Fruit fly (Drosophila melanogaster): ENCODE results near the gene CG9231.

Gene CG9231

dm6 chr3L:19590422-19590821 is 4.6 kb upstream of the CG9231 start, which contains the start of gene CG14100 (continued):
- TF ChIP-seq CG11696 (GFP tag; IDR thresholded peaks at IDR 0.05) (peak; percentile 99), CG32772 (GFP tag; IDR thresholded peaks at IDR 0.05) (peak; percentile 100), HLH3B (GFP tag; IDR thresholded peaks at IDR 0.05) (peak; percentile 100), C15 (GFP tag; IDR thresholded peaks at IDR 0.05) (peak; percentile 100), CG31365 (tag; optimal IDR thresholded peaks at IDR 0.05) (peak; percentile 97), bbx (GFP tag; IDR thresholded peaks at IDR 0.05; ENCODE audit: partially characterized antibody) (no peak), Abd-B (GFP tag; optimal IDR thresholded peaks at IDR 0.05) (peak; percentile 100), Fer1 (GFP tag; optimal IDR thresholded peaks at IDR 0.05) (peak; percentile 100), ro (GFP tag; IDR thresholded peaks at IDR 0.05) (peak; percentile 100), Ravus (GFP tag; IDR thresholded peaks at IDR 0.05) (peak; percentile 100), CG2120 (GFP tag; optimal IDR thresholded peaks at IDR 0.05) (peak; percentile 100), ase (GFP tag; IDR thresholded peaks at IDR 0.05) (peak; percentile 100), CG8944 (GFP tag; optimal IDR thresholded peaks at IDR 0.05) (peak; percentile 100), Mrtf (GFP tag; IDR thresholded peaks at IDR 0.05) (peak; percentile 100), CG11456 (GFP tag; IDR thresholded peaks at IDR 0.05) (peak; percentile 100), psq (GFP tag; optimal IDR thresholded peaks at IDR 0.05) (peak; percentile 100), CG10267 (tag; optimal IDR thresholded peaks at IDR 0.05) (peak; percentile 100), abd-A (tag; optimal IDR thresholded peaks at IDR 0.05) (peak; percentile 99), yki (optimal IDR thresholded peaks at IDR 0.05) (no peak), Ada2b (GFP tag; IDR thresholded peaks at IDR 0.05) (peak; percentile 100), gt (GFP tag; IDR thresholded peaks at IDR 0.05) (peak; percentile 100), Hey (tag; optimal IDR thresholded peaks at IDR 0.05) (peak; percentile 100), CG1602 (GFP tag; optimal IDR thresholded peaks at IDR 0.05) (peak; percentile 100), Dfd (GFP tag; optimal IDR thresholded peaks at IDR 0.05) (peak in 1 of 2 experiments; percentile 94), CG8924 (tag; optimal IDR thresholded peaks at IDR 0.05) (peak; percentile 100), HLH54F (GFP tag; optimal IDR thresholded peaks at IDR 0.05) (peak; percentile 100), run (tag; optimal IDR thresholded peaks at IDR 0.05) (peak; percentile 100), Lhr (GFP tag; optimal IDR thresholded peaks at IDR 0.05) (peak; percentile 100), p53 (GFP tag; optimal IDR thresholded peaks at IDR 0.05) (peak; percentile 100), bcd (GFP tag; optimal IDR thresholded peaks at IDR 0.05) (peak; percentile 100), CG7745 (tag; optimal IDR thresholded peaks at IDR 0.05) (peak; percentile 99), CG12744 (GFP tag; optimal IDR thresholded peaks at IDR 0.05) (peak; percentile 100), ab (GFP tag; optimal IDR thresholded peaks at IDR 0.05) (peak; percentile 100), eyg (GFP tag; optimal IDR thresholded peaks at IDR 0.05) (peak; percentile 100), CG6654 (GFP tag; optimal IDR thresholded peaks at IDR 0.05) (peak; percentile 97), so (GFP tag; IDR thresholded peaks at IDR 0.05) (peak; percentile 100), Atf6 (GFP tag; IDR thresholded peaks at IDR 0.05) (peak; percentile 100), da (GFP tag; optimal IDR thresholded peaks at IDR 0.05) (peak; percentile 100), eve (GFP tag; optimal IDR thresholded peaks at IDR 0.05) (peak in 1 of 2 experiments; percentile 91), CrebB (tag; optimal IDR thresholded peaks at IDR 0.05) (peak; percentile 100), gsb-n (tag; optimal IDR thresholded peaks at IDR 0.05) (peak; percentile 100), CG30020 (tag; optimal IDR thresholded peaks at IDR 0.05) (peak; percentile 94), CG7839 (tag; optimal IDR thresholded peaks at IDR 0.05) (peak; percentile 100), CG6683 (GFP tag; optimal IDR thresholded peaks at IDR 0.05) (peak; percentile 99), cas (GFP tag; IDR thresholded peaks at IDR 0.05) (peak; percentile 100), CG14965 (GFP tag; optimal IDR thresholded peaks at IDR 0.05; ENCODE audit: borderline replicate concordance) (peak; percentile 96), CG4730 (GFP tag; IDR thresholded peaks at IDR 0.05) (peak; percentile 100), CG14710 (tag; optimal IDR thresholded peaks at IDR 0.05) (peak; percentile 99), CG9609 (GFP tag; optimal IDR thresholded peaks at IDR 0.05) (peak; percentile 100), cato (GFP tag; optimal IDR thresholded peaks at IDR 0.05; ENCODE audit: borderline replicate concordance) (peak; percentile 100), mirr (GFP tag; optimal IDR thresholded peaks at IDR 0.05) (peak; percentile 100), Deaf1 (tag; optimal IDR thresholded peaks at IDR 0.05) (peak; percentile 92)

Data from whole organism, embryonic.